Worm (Caenorhabditis elegans) whole organism, L1 larva: Measurements from ENCODE around the gene B0554.5.

Experiments
- C16A3.4 ChIP-seq: fragments of 150-350 bp; optimal IDR thresholded peaks from 2 replicates; lab custom pipeline; 2014; ENCODE audit warnings: missing biosample characterization, missing genetic modification characterization
- C34B4.2 ChIP-seq: sonication (generic microtip); optimal IDR thresholded peaks from 2 replicates; lab custom pipeline; 2017; ENCODE audit warnings: mild to moderate bottlenecking, missing genetic modification characterization, missing compliant biosample characterization
- Y116A8C.19 ChIP-seq: sonication (generic microtip); optimal IDR thresholded peaks from 2 replicates; lab custom pipeline; 2016; ENCODE audit warnings: missing compliant biosample characterization, missing genetic modification characterization, borderline replicate concordance
- alr-1 ChIP-seq: fragments of 200-800 bp; sonication (Bioruptor generic); optimal IDR thresholded peaks from 2 replicates; lab custom pipeline; 2018; ENCODE audit warnings: borderline replicate concordance, mild to moderate bottlenecking, missing genetic modification characterization, missing compliant biosample characterization
- aly-2 ChIP-seq: fragments of 150-350 bp; optimal IDR thresholded peaks from 2 replicates; lab custom pipeline; 2014; ENCODE audit warnings: missing biosample characterization, missing genetic modification characterization
- blmp-1 ChIP-seq: fragments of 150-350 bp; optimal IDR thresholded peaks from 2 replicates; lab custom pipeline; 2014; ENCODE audit warnings: missing biosample characterization, missing genetic modification characterization
- ceh-8 ChIP-seq: fragments of 200-800 bp; sonication (Bioruptor generic); optimal IDR thresholded peaks from 2 replicates; lab custom pipeline; 2018; ENCODE audit warnings: mild to moderate bottlenecking, missing genetic modification characterization, moderate library complexity, missing compliant biosample characterization
- ceh-82 ChIP-seq, 3 experiments: fragments of 150-350 bp in 1 of 3; sonication (generic microtip) in 2 of 3; optimal IDR thresholded peaks; 2 replicates each; lab custom pipeline; 2014 to 2017; ENCODE audit warnings: missing biosample characterization in 3 of 3, missing genetic modification characterization in 3 of 3
- dsc-1 ChIP-seq: sonication (generic microtip); optimal IDR thresholded peaks from 2 replicates; lab custom pipeline; 2016; ENCODE audit warnings: mild to moderate bottlenecking, missing genetic modification characterization, missing compliant biosample characterization
- efl-1 ChIP-seq, 4 experiments: fragments of 150-350 bp; optimal IDR thresholded peaks in 3 of 4; peaks in 1 of 4; 1 replicate in 1 of 4; 2 replicates in 3 of 4; lab custom pipeline; 2014; ENCODE audit warnings: missing biosample characterization in 2 of 4, missing genetic modification characterization in 2 of 4, missing genetic modification reagents in 2 of 4
- efl-3 ChIP-seq: fragments of 200-800 bp; sonication (Bioruptor generic); optimal IDR thresholded peaks from 2 replicates; lab custom pipeline; 2018; ENCODE audit warnings: mild to moderate bottlenecking, missing genetic modification characterization, missing compliant biosample characterization
- egl-27 ChIP-seq, 2 experiments: fragments of 150-350 bp in 1 of 2; sonication (generic microtip); optimal IDR thresholded peaks; 3 replicates each; lab custom pipeline; 2017 to 2018; ENCODE audit warnings: missing biosample characterization in 2 of 2, missing genetic modification characterization in 2 of 2, missing genetic modification reagents in 2 of 2
- elt-3 ChIP-seq, 6 experiments: fragments of 150-350 bp in 1 of 6; sonication (generic microtip); optimal IDR thresholded peaks; 2 replicates each; lab custom pipeline; 2017 to 2018; ENCODE audit warnings: missing biosample characterization in 6 of 6, missing genetic modification characterization in 6 of 6, inconsistent platforms in 1 of 6
- ets-5 ChIP-seq: fragments of 200-800 bp; sonication (Bioruptor generic); IDR thresholded peaks from 2 replicates; pipeline ENCODE4 v1.3.6; 2022; ENCODE audit warnings: missing genetic modification characterization, missing compliant biosample characterization
- fkh-10 ChIP-seq: sonication (generic microtip); optimal IDR thresholded peaks from 2 replicates; lab custom pipeline; 2017; ENCODE audit warnings: missing biosample characterization, missing genetic modification reagents, missing genetic modification characterization
- fkh-8 ChIP-seq: sonication (generic microtip); optimal IDR thresholded peaks from 2 replicates; lab custom pipeline; 2016; ENCODE audit warnings: mild to moderate bottlenecking, missing genetic modification characterization, missing compliant biosample characterization
- isw-1 ChIP-seq: fragments of 200-800 bp; sonication (Bioruptor generic); IDR thresholded peaks from 2 replicates; pipeline ENCODE4 v1.3.6; 2022; ENCODE audit warnings: missing genetic modification characterization, missing compliant biosample characterization
- lin-13 ChIP-seq: fragments of 150-350 bp; optimal IDR thresholded peaks from 2 replicates; lab custom pipeline; 2014; ENCODE audit warnings: missing biosample characterization, missing genetic modification reagents, missing genetic modification characterization
- lin-15B ChIP-seq: fragments of 150-350 bp; sonication (generic microtip); optimal IDR thresholded peaks from 3 replicates; lab custom pipeline; 2014; ENCODE audit warnings: missing biosample characterization, missing genetic modification characterization
- lin-35 ChIP-seq, 2 experiments: fragments of 150-350 bp; optimal IDR thresholded peaks; 2 replicates each; lab custom pipeline; 2014; ENCODE audit warnings: missing biosample characterization in 2 of 2, missing genetic modification characterization in 2 of 2, missing genetic modification reagents in 2 of 2
- lir-3 ChIP-seq: sonication (generic microtip); optimal IDR thresholded peaks from 2 replicates; lab custom pipeline; 2016; ENCODE audit warnings: mild to moderate bottlenecking, missing genetic modification characterization, moderate library complexity, missing compliant biosample characterization; ENCODE audit not compliant: poor library complexity
- mdl-1 ChIP-seq, 2 experiments: fragments of 150-350 bp; optimal IDR thresholded peaks; 2 replicates each; lab custom pipeline; 2014 to 2017; ENCODE audit warnings: missing biosample characterization in 2 of 2, missing genetic modification characterization in 2 of 2, inconsistent platforms in 1 of 2
- mef-2 ChIP-seq: fragments of 150-350 bp; optimal IDR thresholded peaks from 2 replicates; lab custom pipeline; 2014; ENCODE audit warnings: missing biosample characterization, missing genetic modification characterization
- nhr-12 ChIP-seq: sonication (generic microtip); optimal IDR thresholded peaks from 2 replicates; lab custom pipeline; 2017; ENCODE audit warnings: missing biosample characterization, missing genetic modification characterization
- nhr-20 ChIP-seq: sonication (generic microtip); optimal IDR thresholded peaks from 2 replicates; lab custom pipeline; 2016; ENCODE audit warnings: mild to moderate bottlenecking, missing genetic modification characterization, missing compliant biosample characterization
- nhr-237 ChIP-seq: fragments of 150-350 bp; optimal IDR thresholded peaks from 2 replicates; lab custom pipeline; 2014; ENCODE audit warnings: missing biosample characterization, missing genetic modification characterization
- nhr-47 ChIP-seq: sonication (generic microtip); optimal IDR thresholded peaks from 2 replicates; lab custom pipeline; 2016; ENCODE audit warnings: mild to moderate bottlenecking, missing genetic modification characterization, moderate library complexity, missing compliant biosample characterization
- nhr-71 ChIP-seq: sonication (generic microtip); optimal IDR thresholded peaks from 2 replicates; lab custom pipeline; 2016; ENCODE audit warnings: mild to moderate bottlenecking, missing genetic modification characterization, moderate library complexity, missing compliant biosample characterization
- nhr-77 ChIP-seq: fragments of 150-350 bp; optimal IDR thresholded peaks from 2 replicates; lab custom pipeline; 2014; ENCODE audit warnings: missing biosample characterization, missing genetic modification characterization
- nhr-84 ChIP-seq: sonication (generic microtip); optimal IDR thresholded peaks from 2 replicates; lab custom pipeline; 2017; ENCODE audit warnings: missing biosample characterization, missing genetic modification characterization
- rnt-1 ChIP-seq: sonication (generic microtip); optimal IDR thresholded peaks from 2 replicates; lab custom pipeline; 2016; ENCODE audit warnings: mild to moderate bottlenecking, missing genetic modification characterization, moderate library complexity, missing compliant biosample characterization
- skn-1 ChIP-seq: fragments of 150-350 bp; optimal IDR thresholded peaks from 2 replicates; lab custom pipeline; 2014; ENCODE audit warnings: missing biosample characterization, missing genetic modification characterization
- snu-23 ChIP-seq: sonication (generic microtip); optimal IDR thresholded peaks from 2 replicates; lab custom pipeline; 2016; ENCODE audit warnings: missing genetic modification characterization, missing compliant biosample characterization
- swsn-7 ChIP-seq: sonication (generic microtip); optimal IDR thresholded peaks from 2 replicates; lab custom pipeline; 2016; ENCODE audit warnings: missing genetic modification characterization, missing compliant biosample characterization
- tbx-2 ChIP-seq: sonication (generic microtip); optimal IDR thresholded peaks from 2 replicates; lab custom pipeline; 2016; ENCODE audit warnings: missing genetic modification characterization, missing compliant biosample characterization
- unc-30 ChIP-seq: sonication (generic microtip); optimal IDR thresholded peaks from 2 replicates; lab custom pipeline; 2017; ENCODE audit warnings: missing biosample characterization, missing genetic modification characterization
- unc-86 ChIP-seq: sonication (generic microtip); optimal IDR thresholded peaks from 2 replicates; lab custom pipeline; 2016; ENCODE audit warnings: missing genetic modification characterization, missing compliant biosample characterization
- unc-98 ChIP-seq: fragments of 200-800 bp; sonication (Bioruptor generic); IDR thresholded peaks from 2 replicates; pipeline ENCODE4 v1.3.6; 2022; ENCODE audit warnings: missing genetic modification characterization, missing compliant biosample characterization
- vab-15 ChIP-seq: sonication (generic microtip); optimal IDR thresholded peaks from 2 replicates; lab custom pipeline; 2017; ENCODE audit warnings: missing genotype, mild to moderate bottlenecking, missing genetic modification characterization, missing compliant biosample characterization
- xbp-1 ChIP-seq: sonication (generic microtip); optimal IDR thresholded peaks from 2 replicates; lab custom pipeline; 2016; ENCODE audit warnings: missing genetic modification characterization, missing compliant biosample characterization
- zag-1 ChIP-seq: fragments of 150-350 bp; optimal IDR thresholded peaks from 2 replicates; lab custom pipeline; 2014; ENCODE audit warnings: missing biosample characterization, missing genetic modification characterization
- ztf-11 ChIP-seq, 2 experiments: sonication (generic microtip); optimal IDR thresholded peaks; 2 replicates each; lab custom pipeline; 2016 to 2017; ENCODE audit warnings: missing genetic modification characterization in 2 of 2, missing biosample characterization in 1 of 2, missing compliant biosample characterization in 1 of 2
- ztf-4 ChIP-seq: fragments of 150-350 bp; optimal IDR thresholded peaks from 2 replicates; lab custom pipeline; 2014; ENCODE audit warnings: missing biosample characterization, missing genetic modification characterization

The B0554.5 gene

ce11 chrV:392199-392678 lies 32.0 kb upstream of the B0554.5 start, which contains the start of gene nhr-254 (continued):
- TF ChIP-seq xbp-1 (tag; lab: Kevin White, UChicago) (no peak), nhr-71 (tag; lab: Kevin White, UChicago) (peak; percentile 47), isw-1 (GFP tag; lab: Robert Waterston, UW) (no peak)

- TF ChIP-seq nhr-47 (tag; lab: Kevin White, UChicago) (peak; percentile 70), fkh-8 (tag; lab: Kevin White, UChicago) (peak; percentile 82), lir-3 (tag; lab: Kevin White, UChicago) (no peak), nhr-20 (tag; lab: Kevin White, UChicago) (peak; percentile 33), dsc-1 (tag; lab: Kevin White, UChicago) (peak; percentile 36), snu-23 (no peak), C16A3.4 (no peak), Y116A8C.19 (no peak)
Observed at ce11 chrV:396309-396708, 27.9 kb upstream of the B0554.5 start, which contains the start of gene nhr-253. TSS of gene nhr-253 (plus strand) at chrV:396593.

ce11 chrV:399721-400120 lies 24.5 kb upstream of the B0554.5 start, which contains the start of gene scl-27:
TSS of gene scl-27 (plus strand) at chrV:400021.
- TF ChIP-seq efl-1 (optimal IDR thresholded peaks at IDR 0.05; lab: Kevin White, UChicago) (no peak), efl-1 (GFP tag; optimal IDR thresholded peaks at IDR 0.05 in 1 of 2; lab: Kevin White, UChicago) (no peak)

ce11 chrV:403028-403427 lies 21.2 kb upstream of the B0554.5 start, which contains the start of gene srh-62:
TSS of gene srh-62 (minus strand) at chrV:403128.
- TF ChIP-seq Y116A8C.19 (no peak), ztf-11 (tag; optimal IDR thresholded peaks at IDR 0.05; lab: Kevin White, UChicago) (no peak), nhr-12 (tag; lab: Kevin White, UChicago) (no peak), zag-1 (tag; lab: Kevin White, UChicago) (no peak), ets-5 (no peak), blmp-1 (tag; lab: Kevin White, UChicago) (no peak), lin-35 (GFP tag; optimal IDR thresholded peaks at IDR 0.05; lab: Kevin White, UChicago) (no peak), efl-1 (optimal IDR thresholded peaks at IDR 0.05; lab: Kevin White, UChicago) (no peak), efl-1 (GFP tag; optimal IDR thresholded peaks at IDR 0.05 in 1 of 2; lab: Kevin White, UChicago) (no peak), tbx-2 (tag; lab: Kevin White, UChicago) (no peak), mef-2 (tag; lab: Kevin White, UChicago) (no peak), mdl-1 (tag; optimal IDR thresholded peaks at IDR 0.05; lab: Kevin White, UChicago) (no peak), nhr-84 (tag; lab: Kevin White, UChicago) (no peak), lin-15B (tag; lab: Kevin White, UChicago) (no peak), egl-27 (tag; optimal IDR thresholded peaks at IDR 0.05; lab: Kevin White, UChicago) (no peak), elt-3 (tag; optimal IDR thresholded peaks at IDR 0.05; lab: Kevin White, UChicago) (no peak), rnt-1 (tag; lab: Kevin White, UChicago) (no peak), ceh-8 (no peak), alr-1 (tag; lab: Kevin White, UChicago) (no peak), efl-3 (no peak), aly-2 (tag; lab: Kevin White, UChicago) (no peak)

- no peak for TF ChIP-seq C34B4.2
- peak; percentile 90 for TF ChIP-seq fkh-8 (tag; lab: Kevin White, UChicago)
- TF ChIP-seq ceh-82 (tag; optimal IDR thresholded peaks at IDR 0.05; lab: Kevin White, UChicago): no peak
- no peak for TF ChIP-seq ztf-4
- TF ChIP-seq nhr-237 (tag; lab: Kevin White, UChicago): no peak
- no peak for TF ChIP-seq fkh-10 (GFP tag; lab: Kevin White, UChicago)
- TF ChIP-seq vab-15 (tag; lab: Kevin White, UChicago): no peak
- no peak for TF ChIP-seq lin-13 (GFP tag; lab: Kevin White, UChicago)
- peak; percentile 13 for TF ChIP-seq swsn-7 (tag; lab: Kevin White, UChicago)
- TF ChIP-seq unc-86 (tag; lab: Kevin White, UChicago): no peak
- no peak for TF ChIP-seq unc-30 (tag; lab: Kevin White, UChicago)
- TF ChIP-seq nhr-71 (tag; lab: Kevin White, UChicago): no peak
- no peak for TF ChIP-seq lin-35 (GFP tag; optimal IDR thresholded peaks at IDR 0.05; lab: Kevin White, UChicago)
- no peak for TF ChIP-seq rnt-1 (tag; lab: Kevin White, UChicago)
- TF ChIP-seq skn-1 (tag; lab: Kevin White, UChicago): no peak
- TF ChIP-seq nhr-20 (tag; lab: Kevin White, UChicago): peak; percentile 63
- TF ChIP-seq C16A3.4: no peak
- no peak for TF ChIP-seq mdl-1 (tag; optimal IDR thresholded peaks at IDR 0.05; lab: Kevin White, UChicago)
- TF ChIP-seq nhr-47 (tag; lab: Kevin White, UChicago): peak; percentile 70
- no peak for TF ChIP-seq egl-27 (tag; optimal IDR thresholded peaks at IDR 0.05; lab: Kevin White, UChicago)
- TF ChIP-seq dsc-1 (tag; lab: Kevin White, UChicago): peak; percentile 80
- no peak for TF ChIP-seq nhr-77 (tag; lab: Kevin White, UChicago)
- no peak for TF ChIP-seq unc-98 (GFP tag; lab: Robert Waterston, UW)
Observed at ce11 chrV:404210-404669, 20.0 kb upstream of the B0554.5 start, which contains the start of gene nhr-252. TSS of gene nhr-252 (plus strand) at chrV:404619.
